Fruit fly (Drosophila melanogaster): Measurements from ENCODE around the gene CG17648.

Gene CG17648

DNA sequence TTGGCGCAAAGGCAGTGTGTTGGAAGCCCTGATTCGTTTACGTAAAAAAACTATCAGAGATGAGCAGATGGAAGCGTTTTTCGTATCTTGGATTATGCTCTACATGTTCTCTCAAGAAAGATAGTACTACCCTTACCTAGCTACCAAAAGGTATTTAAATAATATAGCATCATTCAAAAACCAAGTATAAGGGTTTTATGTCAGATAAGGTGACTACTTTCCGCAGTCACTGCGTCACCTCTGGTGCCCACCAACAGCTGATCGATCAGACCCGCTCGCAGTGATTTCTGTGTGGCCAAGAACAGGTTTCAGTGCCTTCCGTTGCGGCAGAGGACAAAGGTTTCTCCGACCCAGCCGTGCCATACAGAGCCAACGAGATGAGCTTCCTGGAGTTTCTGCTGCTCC is 22.5 kb upstream of the CG17648 start, which contains the start of the genes Eno and CG31937 (continued):
- TF ChIP-seq ind (GFP tag; optimal IDR thresholded peaks at IDR 0.05) (peak; percentile 54), CG2116 (GFP tag; optimal IDR thresholded peaks at IDR 0.05) (peak; percentile 30), E2f1 (GFP tag; IDR thresholded peaks at IDR 0.05) (peak; percentile 46; the same call in 1 of the 2 replicates), danr (GFP tag; IDR thresholded peaks at IDR 0.05) (no peak), shn (GFP tag; optimal IDR thresholded peaks at IDR 0.05) (peak; percentile 43), knrl (GFP tag; IDR thresholded peaks at IDR 0.05; ENCODE audit: partially characterized antibody) (no peak), salm (tag; optimal IDR thresholded peaks at IDR 0.05) (no peak), cwo (GFP tag; optimal IDR thresholded peaks at IDR 0.05) (peak; percentile 18), CG11456 (GFP tag; IDR thresholded peaks at IDR 0.05) (no peak), BtbVII (GFP tag; optimal IDR thresholded peaks at IDR 0.05) (no peak), CG14014 (GFP tag; IDR thresholded peaks at IDR 0.05) (peak; percentile 56), HLHmδ (GFP tag; optimal IDR thresholded peaks at IDR 0.05) (no peak), stc (GFP tag; IDR thresholded peaks at IDR 0.05) (no peak), CG2129 (GFP tag; IDR thresholded peaks at IDR 0.05; ENCODE audit: partially characterized antibody) (no peak), chinmo (GFP tag; IDR thresholded peaks at IDR 0.05; ENCODE audit: partially characterized antibody) (no peak), CG2712 (tag; optimal IDR thresholded peaks at IDR 0.05) (peak; percentile 37), odd (GFP tag; optimal IDR thresholded peaks at IDR 0.05) (peak; percentile 15), Lim3 (GFP tag; IDR thresholded peaks at IDR 0.05) (no peak), crol (GFP tag; IDR thresholded peaks at IDR 0.05) (no peak), ftz-f1 (GFP tag; optimal IDR thresholded peaks at IDR 0.05) (peak; percentile 15), row (GFP tag; IDR thresholded peaks at IDR 0.05) (peak; percentile 94), E2f2 (GFP tag; IDR thresholded peaks at IDR 0.05) (peak; percentile 68), Stat92E (GFP tag; optimal IDR thresholded peaks at IDR 0.05) (no peak), Ada2b (GFP tag; IDR thresholded peaks at IDR 0.05) (peak; percentile 57), CG12071 (GFP tag; optimal IDR thresholded peaks at IDR 0.05) (no peak), Hmr (GFP tag; optimal IDR thresholded peaks at IDR 0.05) (peak; percentile 65), pnt (GFP tag; optimal IDR thresholded peaks at IDR 0.05) (no peak), CG2202 (tag; optimal IDR thresholded peaks at IDR 0.05) (no peak), PHDP (tag; optimal IDR thresholded peaks at IDR 0.05) (peak; percentile 60), Dbx (GFP tag; IDR thresholded peaks at IDR 0.05) (peak; percentile 69; the same call in 2 of the 3 replicates), CG13775 (GFP tag; optimal IDR thresholded peaks at IDR 0.05) (peak; percentile 57), CG32532 (GFP tag; IDR thresholded peaks at IDR 0.05) (peak; percentile 80), ranshi (GFP tag; IDR thresholded peaks at IDR 0.05) (peak; percentile 55; the same call in 1 of the 2 replicates), Hr51 (GFP tag; optimal IDR thresholded peaks at IDR 0.05) (peak in 1 of 2 experiments; percentile 28), twi (tag; optimal IDR thresholded peaks at IDR 0.05) (no peak), CG10274 (GFP tag; optimal IDR thresholded peaks at IDR 0.05) (no peak), CG17361 (GFP tag; IDR thresholded peaks at IDR 0.05) (no peak), luna (GFP tag; optimal IDR thresholded peaks at IDR 0.05) (no peak), lola (GFP tag; optimal IDR thresholded peaks at IDR 0.05) (no peak), Scr (GFP tag; IDR thresholded peaks at IDR 0.05; ENCODE audit: partially characterized antibody) (no peak), Fer1 (GFP tag; optimal IDR thresholded peaks at IDR 0.05) (peak; percentile 54), CG12236 (GFP tag; optimal IDR thresholded peaks at IDR 0.05) (peak; percentile 12), NC2α (GFP tag; optimal IDR thresholded peaks at IDR 0.05) (no peak), chn (GFP tag; optimal IDR thresholded peaks at IDR 0.05) (peak; percentile 4), sr (GFP tag; IDR thresholded peaks at IDR 0.05) (no peak), CG2199 (GFP tag; IDR thresholded peaks at IDR 0.05) (no peak), lbe (GFP tag; optimal IDR thresholded peaks at IDR 0.05) (no peak), HHEX (GFP tag; optimal IDR thresholded peaks at IDR 0.05) (peak; percentile 53), scrt (GFP tag; optimal IDR thresholded peaks at IDR 0.05) (no peak), fu2 (GFP tag; optimal IDR thresholded peaks at IDR 0.05) (peak; percentile 27), CG9609 (GFP tag; optimal IDR thresholded peaks at IDR 0.05) (peak; percentile 49)
